Worm (Caenorhabditis elegans) whole organism, L3 larva: Measurements from ENCODE around the gene C01G10.18.
"Not testable (repeated sequence)": the region's sequence is repeated elsewhere in the genome, so short reads cannot be mapped to it uniquely, and the experiment has no call there.

Source experiments
- ZK546.5 ChIP-seq: sonication (generic microtip); optimal IDR thresholded peaks from 2 replicates; lab custom pipeline; 2017; ENCODE audit warnings: missing biosample characterization, missing genetic modification characterization
- aly-2 ChIP-seq: fragments of 150-350 bp; optimal IDR thresholded peaks from 2 replicates; lab custom pipeline; 2014; ENCODE audit warnings: missing biosample characterization, missing genetic modification characterization
- ama-1 ChIP-seq: fragments of 150-350 bp; optimal IDR thresholded peaks from 2 replicates; lab custom pipeline; 2018
- ceh-28 ChIP-seq: fragments of 150-350 bp; optimal IDR thresholded peaks from 2 replicates; lab custom pipeline; 2014; ENCODE audit warnings: missing biosample characterization, missing genetic modification reagents, missing genetic modification characterization
- ceh-9 ChIP-seq: sonication (generic microtip); optimal IDR thresholded peaks from 2 replicates; lab custom pipeline; 2018; ENCODE audit warnings: missing biosample characterization, missing genetic modification characterization
- daf-12 ChIP-seq: fragments of 150-350 bp; optimal IDR thresholded peaks from 2 replicates; lab custom pipeline; 2014; ENCODE audit warnings: missing biosample characterization, missing genetic modification reagents, missing genetic modification characterization
- egl-27 ChIP-seq: sonication (generic microtip); optimal IDR thresholded peaks from 4 replicates; lab custom pipeline; 2017; ENCODE audit warnings: missing biosample characterization, missing genetic modification reagents, missing genetic modification characterization
- egl-5 ChIP-seq: fragments of 150-350 bp; optimal IDR thresholded peaks from 2 replicates; lab custom pipeline; 2017; ENCODE audit warnings: missing biosample characterization, missing genetic modification reagents, missing genetic modification characterization, inconsistent platforms
- elt-1 ChIP-seq: fragments of 150-350 bp; optimal IDR thresholded peaks from 2 replicates; lab custom pipeline; 2014; ENCODE audit warnings: missing biosample characterization, missing genetic modification characterization
- elt-2 ChIP-seq: sonication (generic microtip); optimal IDR thresholded peaks from 2 replicates; lab custom pipeline; 2016; ENCODE audit warnings: missing genetic modification reagents, mild to moderate bottlenecking, missing genetic modification characterization, missing compliant biosample characterization
- elt-3 ChIP-seq, 3 experiments: fragments of 150-350 bp in 1 of 3; sonication (generic microtip) in 2 of 3; optimal IDR thresholded peaks; 2 replicates in 2 of 3; 4 replicates in 1 of 3; lab custom pipeline; 2014 to 2017; ENCODE audit warnings: missing biosample characterization in 3 of 3, missing genetic modification characterization in 3 of 3
- eor-1 ChIP-seq, 2 experiments: fragments of 150-350 bp; optimal IDR thresholded peaks; 2 replicates each; lab custom pipeline; 2014 to 2018; ENCODE audit warnings: missing biosample characterization in 2 of 2, missing genetic modification characterization in 2 of 2
- fkh-2 ChIP-seq: fragments of 150-350 bp; optimal IDR thresholded peaks from 2 replicates; lab custom pipeline; 2014; ENCODE audit warnings: missing biosample characterization, missing genetic modification reagents, missing genetic modification characterization
- jun-1 ChIP-seq: fragments of 150-350 bp; optimal IDR thresholded peaks from 2 replicates; lab custom pipeline; 2014; ENCODE audit warnings: missing biosample characterization, missing genetic modification reagents, missing genetic modification characterization
- lin-15B ChIP-seq: fragments of 150-350 bp; optimal IDR thresholded peaks from 2 replicates; lab custom pipeline; 2014; ENCODE audit warnings: missing biosample characterization, missing genetic modification characterization
- lsy-12 ChIP-seq: sonication (generic microtip); optimal IDR thresholded peaks from 2 replicates; lab custom pipeline; 2016; ENCODE audit warnings: mild to moderate bottlenecking, missing genetic modification characterization, missing compliant biosample characterization
- mdl-1 ChIP-seq: fragments of 150-350 bp; optimal IDR thresholded peaks from 2 replicates; lab custom pipeline; 2014; ENCODE audit warnings: missing biosample characterization, missing genetic modification characterization
- mml-1 ChIP-seq: fragments of 150-350 bp; sonication (generic microtip); optimal IDR thresholded peaks from 3 replicates; lab custom pipeline; 2014; ENCODE audit warnings: missing biosample characterization, missing genetic modification characterization
- nhr-11 ChIP-seq: fragments of 150-350 bp; optimal IDR thresholded peaks from 2 replicates; lab custom pipeline; 2014; ENCODE audit warnings: missing biosample characterization, missing genetic modification characterization
- nhr-23 ChIP-seq: fragments of 150-350 bp; optimal IDR thresholded peaks from 2 replicates; lab custom pipeline; 2014; ENCODE audit warnings: missing biosample characterization, missing genetic modification reagents, missing genetic modification characterization
- nhr-237 ChIP-seq: fragments of 150-350 bp; optimal IDR thresholded peaks from 2 replicates; lab custom pipeline; 2014; ENCODE audit warnings: missing biosample characterization, missing genetic modification characterization
- nhr-25 ChIP-seq: sonication (generic microtip); optimal IDR thresholded peaks from 2 replicates; lab custom pipeline; 2017; ENCODE audit warnings: missing biosample characterization, missing genetic modification characterization
- nhr-28 ChIP-seq: fragments of 150-350 bp; optimal IDR thresholded peaks from 2 replicates; lab custom pipeline; 2014; ENCODE audit warnings: missing biosample characterization, missing genetic modification characterization
- nhr-43 ChIP-seq: sonication (generic microtip); optimal IDR thresholded peaks from 2 replicates; lab custom pipeline; 2016; ENCODE audit warnings: mild to moderate bottlenecking, missing genetic modification characterization, missing compliant biosample characterization; ENCODE audit not compliant: poor library complexity, severe bottlenecking
- nhr-76 ChIP-seq: fragments of 150-350 bp; sonication (generic microtip); optimal IDR thresholded peaks from 5 replicates; lab custom pipeline; 2014; ENCODE audit warnings: missing biosample characterization, missing genetic modification characterization
- nhr-77 ChIP-seq: fragments of 150-350 bp; optimal IDR thresholded peaks from 2 replicates; lab custom pipeline; 2014; ENCODE audit warnings: missing biosample characterization, missing genetic modification characterization
- pha-4 ChIP-seq: fragments of 150-350 bp; optimal IDR thresholded peaks from 2 replicates; lab custom pipeline; 2014; ENCODE audit warnings: missing biosample characterization, missing genetic modification reagents, missing genetic modification characterization
- pqm-1 ChIP-seq: fragments of 150-350 bp; optimal IDR thresholded peaks from 2 replicates; lab custom pipeline; 2017; ENCODE audit warnings: missing biosample characterization, missing genetic modification characterization, inconsistent platforms
- sea-2 ChIP-seq: fragments of 150-350 bp; sonication (generic microtip); optimal IDR thresholded peaks from 4 replicates; lab custom pipeline; 2014; ENCODE audit warnings: missing biosample characterization, missing genetic modification reagents, missing genetic modification characterization
- skn-1 ChIP-seq: fragments of 150-350 bp; optimal IDR thresholded peaks from 2 replicates; lab custom pipeline; 2014; ENCODE audit warnings: missing biosample characterization, missing genetic modification characterization
- tbx-2 ChIP-seq: sonication (generic microtip); optimal IDR thresholded peaks from 2 replicates; lab custom pipeline; 2016; ENCODE audit warnings: mild to moderate bottlenecking, missing genetic modification characterization, missing compliant biosample characterization
- unc-62 ChIP-seq: fragments of 150-350 bp; sonication (generic microtip); optimal IDR thresholded peaks from 4 replicates; lab custom pipeline; 2014; ENCODE audit warnings: missing biosample characterization, missing genetic modification reagents, missing genetic modification characterization
- zag-1 ChIP-seq: fragments of 150-350 bp; optimal IDR thresholded peaks from 2 replicates; lab custom pipeline; 2014; ENCODE audit warnings: missing biosample characterization, missing genetic modification characterization

The C01G10.18 gene

ce11 chrV:15132423-15132822 is 43.9 kb upstream of the C01G10.18 start, which contains the start of gene str-171:
Gene str-171 (minus strand): TSS chrV:15132523.
- TF ChIP-seq pqm-1 (tag; lab: Kevin White, UChicago): no peak
- TF ChIP-seq nhr-77: no peak
- TF ChIP-seq sea-2 (GFP tag; lab: Kevin White, UChicago): no peak
- TF ChIP-seq ZK546.5: no peak
- no peak for TF ChIP-seq aly-2 (tag; lab: Kevin White, UChicago)
- no peak for TF ChIP-seq fkh-2 (tag; lab: Kevin White, UChicago)
- no peak for TF ChIP-seq eor-1 (tag; optimal IDR thresholded peaks at IDR 0.05; lab: Kevin White, UChicago)
- no peak for TF ChIP-seq jun-1 (tag; lab: Kevin White, UChicago)

ce11 chrV:15127955-15128354 is 39.4 kb upstream of the C01G10.18 start, which contains the start of gene srr-7:
Gene srr-7 (plus strand): TSS chrV:15128255.
- TF ChIP-seq mdl-1 (tag; lab: Kevin White, UChicago): no peak
- no peak for TF ChIP-seq nhr-28
- no peak for TF ChIP-seq skn-1
- no peak for TF ChIP-seq egl-5 (tag; lab: Kevin White, UChicago)
- TF ChIP-seq ceh-9 (tag; lab: Kevin White, UChicago): no peak
- TF ChIP-seq fkh-2 (tag; lab: Kevin White, UChicago): no peak
- TF ChIP-seq elt-1 (tag; lab: Kevin White, UChicago): no peak
- no peak for TF ChIP-seq daf-12
- TF ChIP-seq zag-1 (tag; lab: Kevin White, UChicago): no peak
- TF ChIP-seq mml-1 (tag; lab: Kevin White, UChicago): no peak
- no peak for TF ChIP-seq jun-1 (tag; lab: Kevin White, UChicago)
- no peak for TF ChIP-seq nhr-76 (tag; lab: Kevin White, UChicago)
- TF ChIP-seq nhr-11 (tag; lab: Kevin White, UChicago): no peak
- no peak for TF ChIP-seq ZK546.5
- no peak for TF ChIP-seq nhr-237 (tag; lab: Kevin White, UChicago)
- no peak for TF ChIP-seq nhr-43

- TF ChIP-seq ceh-28 (tag; lab: Kevin White, UChicago) (no peak), nhr-23 (tag; lab: Kevin White, UChicago) (no peak), fkh-2 (tag; lab: Kevin White, UChicago) (no peak), elt-2 (tag; lab: Kevin White, UChicago) (no peak), tbx-2 (tag; lab: Kevin White, UChicago) (no peak), eor-1 (tag; optimal IDR thresholded peaks at IDR 0.05; lab: Kevin White, UChicago) (no peak), lsy-12 (tag; lab: Kevin White, UChicago) (no peak), elt-3 (tag; optimal IDR thresholded peaks at IDR 0.05; lab: Kevin White, UChicago) (no peak), nhr-28 (no peak), ama-1 (lab: Kevin White, UChicago) (no peak), lin-15B (tag; lab: Kevin White, UChicago) (no peak)
Measured at ce11 chrV:15127413-15127812, 38.9 kb upstream of the C01G10.18 start, which contains the start of gene srj-27. Gene srj-27 (minus strand): TSS chrV:15127513.

- not testable (repeated sequence) for TF ChIP-seq jun-1, fkh-2, mml-1 (tag; lab: Kevin White, UChicago)
Measured at ce11 chrV:15125162-15125561, 36.6 kb upstream of the C01G10.18 start, which contains the start of gene ugt-30. Gene ugt-30 (minus strand): TSS chrV:15125262.

ce11 chrV:15119517-15119916 is 31.0 kb upstream of the C01G10.18 start, which contains the start of gene flor-1:
Gene flor-1 (minus strand): TSS chrV:15119617.
- TF ChIP-seq ceh-9 (tag; lab: Kevin White, UChicago) (no peak), nhr-11 (tag; lab: Kevin White, UChicago) (no peak), pha-4 (tag; lab: Kevin White, UChicago) (no peak), sea-2 (GFP tag; lab: Kevin White, UChicago) (no peak), ama-1 (lab: Kevin White, UChicago) (no peak), elt-2 (tag; lab: Kevin White, UChicago) (no peak), nhr-25 (tag; lab: Kevin White, UChicago) (no peak), daf-12 (no peak), egl-27 (tag; lab: Kevin White, UChicago) (no peak), nhr-23 (tag; lab: Kevin White, UChicago) (no peak), unc-62 (GFP tag; lab: Kevin White, UChicago) (no peak), mml-1 (tag; lab: Kevin White, UChicago) (no peak), jun-1 (tag; lab: Kevin White, UChicago) (no peak)
